Worm (Caenorhabditis elegans): ENCODE data around the gene C34C6.3.

C34C6.3 gene

DNA sequence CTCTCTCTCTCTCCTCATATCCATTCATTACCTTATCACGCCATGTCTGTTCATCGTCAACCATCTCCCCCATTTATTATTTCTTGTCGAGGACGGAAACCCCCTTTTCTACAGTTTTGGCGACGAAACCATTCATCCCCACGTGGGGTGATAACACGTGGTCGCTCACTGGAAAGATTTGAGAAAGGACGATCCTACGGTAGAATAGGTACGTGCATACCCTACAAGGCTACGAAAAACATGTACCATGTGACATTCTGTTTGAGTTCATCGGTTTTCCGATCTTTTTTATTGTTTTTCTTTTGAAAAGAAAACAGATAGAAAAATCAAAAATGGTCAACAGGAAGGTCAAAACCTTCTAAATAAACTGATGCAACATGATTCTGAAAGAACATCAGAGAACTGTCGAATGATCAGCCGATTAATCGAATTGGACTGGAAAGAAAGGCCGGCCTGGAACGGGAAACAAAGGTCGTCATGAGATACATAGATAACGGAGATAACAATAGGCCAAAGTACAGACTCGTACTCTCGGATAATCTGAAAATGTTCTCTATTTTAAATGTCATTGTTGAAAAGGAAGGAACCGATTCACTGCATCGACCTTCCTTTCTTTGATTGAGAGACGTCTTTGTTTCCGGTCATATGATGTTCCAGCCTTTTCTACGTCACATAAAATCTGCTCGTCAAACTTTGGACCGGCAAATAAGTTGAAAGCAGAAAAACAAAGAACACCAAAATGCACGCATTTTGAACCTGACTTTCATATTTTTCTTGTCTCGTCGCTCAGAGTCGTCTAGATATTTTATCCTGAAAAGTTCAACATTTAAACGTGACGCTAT lies 50.5 kb downstream of the C34C6.3 start (continued):
- TF ChIP-seq snpc-4 (GFP tag; optimal IDR thresholded peaks at IDR 0.05) (no peak), snpc-4 (tag; optimal IDR thresholded peaks at IDR 0.05) (no peak), athp-1 (tag; optimal IDR thresholded peaks at IDR 0.05) (no peak), bed-2 (GFP tag; IDR thresholded peaks at IDR 0.05) (no peak), pha-4 (tag; optimal IDR thresholded peaks at IDR 0.05) (no peak), nhr-80 (tag; optimal IDR thresholded peaks at IDR 0.05) (peak; percentile 16), ceh-91 (GFP tag; IDR thresholded peaks at IDR 0.05) (no peak), mcd-1 (GFP tag; IDR thresholded peaks at IDR 0.05) (0 out of 2 replicates have a peak, but pooled peaks have one; percentile 21), xnd-1 (tag; optimal IDR thresholded peaks at IDR 0.05) (no peak), ztf-18 (tag; optimal IDR thresholded peaks at IDR 0.05) (no peak), B0019.2 (GFP tag; conservative IDR thresholded peaks at IDR 0.05) (no peak), efl-1 (GFP tag; optimal IDR thresholded peaks at IDR 0.05) (no peak), cebp-1 (GFP tag; IDR thresholded peaks at IDR 0.05) (0 out of 2 replicates have a peak, but pooled peaks have one; percentile 14), cebp-1 (tag; optimal IDR thresholded peaks at IDR 0.05) (peak; percentile 41), attf-3 (GFP tag; conservative IDR thresholded peaks at IDR 0.05) (no peak), madf-3 (GFP tag; IDR thresholded peaks at IDR 0.05) (0 out of 2 replicates have a peak, but pooled peaks have one; percentile 21), ztf-26 (tag; optimal IDR thresholded peaks at IDR 0.05) (peak; percentile 80), let-526 (GFP tag; IDR thresholded peaks at IDR 0.05) (no peak; the same call in 1 of the 2 replicates), ztf-6 (GFP tag; IDR thresholded peaks at IDR 0.05) (no peak), hlh-12 (tag; optimal IDR thresholded peaks at IDR 0.05) (no peak), B0261.1 (tag; optimal IDR thresholded peaks at IDR 0.05) (no peak), Y56A3A.18 (GFP tag; IDR thresholded peaks at IDR 0.05) (no peak), ets-4 (GFP tag; optimal IDR thresholded peaks at IDR 0.05) (no peak), lag-1 (GFP tag; IDR thresholded peaks at IDR 0.05) (0 out of 2 replicates have a peak, but pooled peaks have one; percentile 41), K11D2.4 (GFP tag; IDR thresholded peaks at IDR 0.05) (peak; percentile 67), nhr-120 (GFP tag; IDR thresholded peaks at IDR 0.05) (no peak), ama-1 (optimal IDR thresholded peaks at IDR 0.05) (no peak), ama-1 (GFP tag; optimal IDR thresholded peaks at IDR 0.05) (no peak), egl-18 (GFP tag; IDR thresholded peaks at IDR 0.05) (no peak), mxl-1 (tag; optimal IDR thresholded peaks at IDR 0.05) (no peak), die-1 (tag; optimal IDR thresholded peaks at IDR 0.05) (peak; percentile 39), egrh-3 (GFP tag; IDR thresholded peaks at IDR 0.05) (no peak), dpl-1 (GFP tag; optimal IDR thresholded peaks at IDR 0.05) (no peak), F37B4.10 (GFP tag; IDR thresholded peaks at IDR 0.05) (no peak), ceh-27 (GFP tag; optimal IDR thresholded peaks at IDR 0.05) (no peak), rcor-1 (GFP tag; IDR thresholded peaks at IDR 0.05) (no peak), ZK185.1 (tag; optimal IDR thresholded peaks at IDR 0.05; ENCODE audit: poor library complexity, severe bottlenecking) (no peak), rec-8 (tag; optimal IDR thresholded peaks at IDR 0.05) (no peak), rpc-1 (optimal IDR thresholded peaks at IDR 0.05) (no peak), rpc-1 (tag; optimal IDR thresholded peaks at IDR 0.05) (no peak), unc-62 (GFP tag; optimal IDR thresholded peaks at IDR 0.05) (no peak), tbx-9 (tag; optimal IDR thresholded peaks at IDR 0.05; ENCODE audit: borderline replicate concordance) (no peak), hmg-20 (GFP tag; IDR thresholded peaks at IDR 0.05) (no peak), hmg-1.2 (GFP tag; IDR thresholded peaks at IDR 0.05) (no peak), F33H1.4 (GFP tag; IDR thresholded peaks at IDR 0.05) (no peak), B0035.1 (tag; optimal IDR thresholded peaks at IDR 0.05) (no peak), K12H6.12 (tag; optimal IDR thresholded peaks at IDR 0.05) (no peak), ztf-22 (GFP tag; optimal IDR thresholded peaks at IDR 0.05) (no peak), akir-1 (GFP tag; optimal IDR thresholded peaks at IDR 0.05) (no peak)
